Fruit fly (Drosophila melanogaster): ENCODE data around the gene hiw.

Gene hiw

DNA sequence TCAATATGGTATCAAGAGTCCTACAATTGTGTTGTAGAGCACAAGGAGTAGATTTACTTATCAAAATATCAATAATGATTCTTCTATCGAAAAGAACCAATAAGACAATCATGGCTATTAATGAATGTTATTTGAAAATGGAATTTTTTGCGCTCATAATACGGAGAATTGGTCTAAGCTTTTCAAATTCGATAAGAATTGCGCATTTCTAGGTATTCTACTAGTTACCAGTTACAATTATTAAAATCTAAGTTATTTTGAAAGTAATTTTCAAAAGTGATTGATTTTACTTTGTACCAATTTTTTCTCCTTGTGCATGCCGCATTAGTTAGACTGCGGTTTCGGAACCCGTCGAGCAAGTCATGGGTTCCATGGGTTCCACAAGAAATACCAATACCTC is 6.9 kb upstream of the hiw start (continued):
- TF ChIP-seq pzg (GFP tag; optimal IDR thresholded peaks at IDR 0.05) (no peak), Sox100B (GFP tag; optimal IDR thresholded peaks at IDR 0.05) (no peak), ab (GFP tag; optimal IDR thresholded peaks at IDR 0.05) (no peak)

DNA sequence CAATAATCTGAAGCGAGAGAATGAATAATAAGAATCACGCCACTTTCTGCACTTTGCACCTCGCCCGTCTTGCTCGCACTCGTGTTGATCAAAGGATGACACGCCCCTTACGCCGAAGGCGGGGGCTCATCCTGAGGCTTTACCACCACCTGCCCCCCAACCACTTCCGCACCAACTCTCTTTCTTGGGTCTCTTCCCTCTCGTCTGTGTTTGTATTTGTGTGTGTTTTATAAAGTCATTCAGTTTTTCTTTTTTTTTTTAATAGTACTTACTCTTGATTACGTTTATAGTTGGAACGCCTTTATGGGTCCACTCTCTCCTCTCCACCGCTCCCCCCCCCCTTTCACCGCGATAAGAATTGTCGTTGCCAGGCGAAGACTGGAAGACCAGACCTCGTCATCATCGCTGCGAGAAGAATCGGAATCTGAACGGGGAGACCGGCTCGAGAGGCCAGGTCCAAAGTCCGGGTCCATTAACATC is 6.2 kb upstream of the hiw start:
- TF ChIP-seq CG1603 (tag; optimal IDR thresholded peaks at IDR 0.05) (no peak), vvl (GFP tag; IDR thresholded peaks at IDR 0.05) (no peak), crol (GFP tag; IDR thresholded peaks at IDR 0.05) (peak; percentile 57; the same call in 1 of the 2 replicates), wek (GFP tag; optimal IDR thresholded peaks at IDR 0.05) (no peak), Med (GFP tag) (peak; percentile 17), CG10147 (GFP tag; optimal IDR thresholded peaks at IDR 0.05) (no peak), GATAe (GFP tag; conservative IDR thresholded peaks at IDR 0.05) (no peak), CG14860 (GFP tag; IDR thresholded peaks at IDR 0.05; ENCODE audit: partially characterized antibody) (no peak), HLH4C (GFP tag; IDR thresholded peaks at IDR 0.05; ENCODE audit: partially characterized antibody) (no peak), jumu (GFP tag; optimal IDR thresholded peaks at IDR 0.05) (no peak), Hmr (GFP tag; optimal IDR thresholded peaks at IDR 0.05) (peak; percentile 16), crp (GFP tag; optimal IDR thresholded peaks at IDR 0.05) (no peak), sens (GFP tag) (peak; percentile 66), bsh (GFP tag; optimal IDR thresholded peaks at IDR 0.05) (peak in 1 of 2 experiments; percentile 99), CkIIα-i1 (GFP tag; IDR thresholded peaks at IDR 0.05) (no peak), Drgx (GFP tag; IDR thresholded peaks at IDR 0.05) (peak; percentile 84), PHDP (tag; optimal IDR thresholded peaks at IDR 0.05) (no peak), schlank (tag; optimal IDR thresholded peaks at IDR 0.05) (no peak), tup (GFP tag; optimal IDR thresholded peaks at IDR 0.05) (no peak), CG8388 (GFP tag; optimal IDR thresholded peaks at IDR 0.05) (no peak), nom (GFP tag; optimal IDR thresholded peaks at IDR 0.05) (peak; percentile 100), CG13296 (GFP tag; optimal IDR thresholded peaks at IDR 0.05) (no peak), zen (tag; optimal IDR thresholded peaks at IDR 0.05) (no peak), CG8089 (GFP tag; optimal IDR thresholded peaks at IDR 0.05) (no peak), cato (GFP tag; optimal IDR thresholded peaks at IDR 0.05; ENCODE audit: borderline replicate concordance) (no peak), ac (GFP tag; optimal IDR thresholded peaks at IDR 0.05) (no peak), HmgZ (tag; optimal IDR thresholded peaks at IDR 0.05) (no peak), gt (GFP tag; IDR thresholded peaks at IDR 0.05) (no peak), pros (GFP tag; optimal IDR thresholded peaks at IDR 0.05) (no peak)

DNA sequence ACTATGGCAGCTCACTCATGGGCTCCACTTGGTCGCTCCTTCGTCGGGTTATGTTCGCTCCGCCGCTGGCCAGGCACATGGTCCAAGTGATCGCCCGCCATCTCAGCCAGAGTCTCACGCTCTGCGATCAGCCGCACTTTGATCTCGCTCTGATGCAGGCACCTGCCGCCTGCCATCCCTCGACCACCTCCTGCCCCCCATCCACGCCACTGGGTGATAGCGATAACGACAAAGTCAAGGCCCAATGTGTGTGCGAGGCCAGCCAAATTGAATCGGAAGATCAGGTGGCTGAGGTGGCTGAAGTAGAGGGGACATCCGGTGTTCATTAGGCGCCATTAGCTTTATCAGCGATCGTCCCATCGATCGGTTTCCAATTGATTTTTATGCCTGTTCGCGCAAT is 5.3 kb upstream of the hiw start:
- TF ChIP-seq Dbx (GFP tag; IDR thresholded peaks at IDR 0.05) = no peak
- peak; percentile 36 for TF ChIP-seq ftz-f1 (GFP tag; optimal IDR thresholded peaks at IDR 0.05)
- no peak for TF ChIP-seq stwl (tag; optimal IDR thresholded peaks at IDR 0.05)
- TF ChIP-seq CG11560 (tag; IDR thresholded peaks at IDR 0.05) = no peak
- no peak for TF ChIP-seq CG3065 (GFP tag; optimal IDR thresholded peaks at IDR 0.05)
- TF ChIP-seq sug (tag; optimal IDR thresholded peaks at IDR 0.05) = peak; percentile 40
- TF ChIP-seq CG12769 (tag; optimal IDR thresholded peaks at IDR 0.05) = no peak
- TF ChIP-seq slbo (GFP tag; IDR thresholded peaks at IDR 0.05) = 0 out of 2 replicates have a peak, but pooled peaks have one; percentile 12
- TF ChIP-seq dmrt11E (tag; optimal IDR thresholded peaks at IDR 0.05) = no peak
- TF ChIP-seq CG17612 (GFP tag; IDR thresholded peaks at IDR 0.05) = no peak
- TF ChIP-seq sens-2 (GFP tag; IDR thresholded peaks at IDR 0.05) = no peak
- TF ChIP-seq dimm (GFP tag; IDR thresholded peaks at IDR 0.05) = no peak
- no peak for TF ChIP-seq Sox100B (GFP tag; optimal IDR thresholded peaks at IDR 0.05)
- TF ChIP-seq hth (optimal IDR thresholded peaks at IDR 0.05) = no peak
- TF ChIP-seq Med (GFP tag) = peak; percentile 57
- TF ChIP-seq Oli (tag; optimal IDR thresholded peaks at IDR 0.05) = no peak
- peak; percentile 84 for TF ChIP-seq nom (GFP tag; optimal IDR thresholded peaks at IDR 0.05)
- TF ChIP-seq Ets65A (GFP tag) = peak; percentile 28
